Fruit fly (Drosophila melanogaster): Measurements from ENCODE around the gene CG32720.

Gene CG32720

dm6 chrX:7536859-7537258, at the start of gene CG32720:
CG32720 (minus strand) TSS chrX:7536959.
- TF ChIP-seq CG32264 (GFP tag; optimal IDR thresholded peaks at IDR 0.05) (no peak), N (GFP tag; optimal IDR thresholded peaks at IDR 0.05) (no peak), GATAd (GFP tag; optimal IDR thresholded peaks at IDR 0.05) (no peak), Mio (GFP tag; optimal IDR thresholded peaks at IDR 0.05) (no peak), psq (GFP tag; optimal IDR thresholded peaks at IDR 0.05) (no peak), pan (optimal IDR thresholded peaks at IDR 0.05) (no peak), Sp1 (GFP tag; optimal IDR thresholded peaks at IDR 0.05) (no peak), CG9705 (GFP tag; optimal IDR thresholded peaks at IDR 0.05) (no peak), brk (GFP tag; optimal IDR thresholded peaks at IDR 0.05) (no peak), Abd-B (GFP tag; optimal IDR thresholded peaks at IDR 0.05) (no peak), CrebA (GFP tag; optimal IDR thresholded peaks at IDR 0.05; ENCODE audit: borderline replicate concordance) (no peak), dmrt93B (GFP tag; optimal IDR thresholded peaks at IDR 0.05) (no peak), Rel (GFP tag; optimal IDR thresholded peaks at IDR 0.05) (no peak), Rel (tag; optimal IDR thresholded peaks at IDR 0.05) (no peak), Hr83 (GFP tag; optimal IDR thresholded peaks at IDR 0.05; ENCODE audit: poor library complexity, severe bottlenecking) (no peak), fru (GFP tag; optimal IDR thresholded peaks at IDR 0.05) (no peak), sage (GFP tag; optimal IDR thresholded peaks at IDR 0.05) (no peak), OdsH (GFP tag; optimal IDR thresholded peaks at IDR 0.05) (no peak), Vsx2 (GFP tag; optimal IDR thresholded peaks at IDR 0.05; ENCODE audit: partially characterized antibody) (no peak)

dm6 chrX:7586031-7586430, 49.3 kb upstream of the CG32720 start, which contains the start of gene CG12689:
CG12689 (minus strand) TSS chrX:7586131.
- TF ChIP-seq usp (GFP tag; optimal IDR thresholded peaks at IDR 0.05): no peak
- no peak for TF ChIP-seq CG32264 (GFP tag; optimal IDR thresholded peaks at IDR 0.05)
- TF ChIP-seq foxo (GFP tag; optimal IDR thresholded peaks at IDR 0.05): no peak
- TF ChIP-seq fru (GFP tag; optimal IDR thresholded peaks at IDR 0.05): no peak
- no peak for TF ChIP-seq HLH106 (tag; optimal IDR thresholded peaks at IDR 0.05)
- TF ChIP-seq rgr (GFP tag; optimal IDR thresholded peaks at IDR 0.05): no peak
- no peak for TF ChIP-seq br (GFP tag; optimal IDR thresholded peaks at IDR 0.05)
- no peak for TF ChIP-seq CrebA (GFP tag; optimal IDR thresholded peaks at IDR 0.05; ENCODE audit: borderline replicate concordance)
- TF ChIP-seq h (GFP tag; optimal IDR thresholded peaks at IDR 0.05): no peak
- no peak for TF ChIP-seq sv (GFP tag; optimal IDR thresholded peaks at IDR 0.05)

dm6 chrX:7581165-7581786, 44.5 kb upstream of the CG32720 start:
- no peak for TF ChIP-seq GATAd (GFP tag; optimal IDR thresholded peaks at IDR 0.05)
- TF ChIP-seq Hr83 (GFP tag; optimal IDR thresholded peaks at IDR 0.05; ENCODE audit: poor library complexity, severe bottlenecking): no peak
- TF ChIP-seq CrebA (GFP tag; optimal IDR thresholded peaks at IDR 0.05; ENCODE audit: borderline replicate concordance): no peak
- TF ChIP-seq sv (GFP tag; optimal IDR thresholded peaks at IDR 0.05): no peak
- TF ChIP-seq OdsH (GFP tag; optimal IDR thresholded peaks at IDR 0.05): no peak
- TF ChIP-seq h (GFP tag; optimal IDR thresholded peaks at IDR 0.05): no peak
- TF ChIP-seq fru (GFP tag; optimal IDR thresholded peaks at IDR 0.05): no peak
- no peak for TF ChIP-seq woc (GFP tag; optimal IDR thresholded peaks at IDR 0.05)
- no peak for TF ChIP-seq dl (GFP tag; optimal IDR thresholded peaks at IDR 0.05; ENCODE audit: insufficient read depth in 1 of 2, partially characterized antibody in 2 of 2)

- no peak for TF ChIP-seq Rel (GFP tag; optimal IDR thresholded peaks at IDR 0.05)
- TF ChIP-seq Rel (tag; optimal IDR thresholded peaks at IDR 0.05): peak; percentile 17
- TF ChIP-seq Dfd (GFP tag; optimal IDR thresholded peaks at IDR 0.05): no peak
- no peak for TF ChIP-seq Jra (GFP tag; optimal IDR thresholded peaks at IDR 0.05)
Observed at dm6 chrX:7579810-7580209, 43.1 kb upstream of the CG32720 start.

dm6 chrX:7579023-7579422, 42.3 kb upstream of the CG32720 start:
- TF ChIP-seq fru (GFP tag; optimal IDR thresholded peaks at IDR 0.05): peak; percentile 2
- TF ChIP-seq Hr78 (GFP tag; optimal IDR thresholded peaks at IDR 0.05): no peak

Measured in whole organism, wandering third instar larva.